Fruit fly (Drosophila melanogaster): ENCODE results near the gene Fhos.

dm6 chr3L:8781993-8782392, 28.6 kb downstream of the Fhos start:
- TF ChIP-seq h (optimal IDR thresholded peaks at IDR 0.05) (no peak), ttk (optimal IDR thresholded peaks at IDR 0.05) (no peak), Myc (optimal IDR thresholded peaks at IDR 0.05) (no peak), psq (optimal IDR thresholded peaks at IDR 0.05) (no peak)

Measured in Kc167 (cell line).